Fruit fly (Drosophila melanogaster) S2 (cell line): ENCODE measurements around the gene CG33061.

Experiments
- CG8478 ChIP-seq: fragments of >200 bp; optimal IDR thresholded peaks from 2 replicates; lab custom pipeline; 2018
- CTCF ChIP-seq, 2 experiments: fragments of >200 bp; optimal IDR thresholded peaks; 2 replicates each; lab custom pipeline; 2018

DNA sequence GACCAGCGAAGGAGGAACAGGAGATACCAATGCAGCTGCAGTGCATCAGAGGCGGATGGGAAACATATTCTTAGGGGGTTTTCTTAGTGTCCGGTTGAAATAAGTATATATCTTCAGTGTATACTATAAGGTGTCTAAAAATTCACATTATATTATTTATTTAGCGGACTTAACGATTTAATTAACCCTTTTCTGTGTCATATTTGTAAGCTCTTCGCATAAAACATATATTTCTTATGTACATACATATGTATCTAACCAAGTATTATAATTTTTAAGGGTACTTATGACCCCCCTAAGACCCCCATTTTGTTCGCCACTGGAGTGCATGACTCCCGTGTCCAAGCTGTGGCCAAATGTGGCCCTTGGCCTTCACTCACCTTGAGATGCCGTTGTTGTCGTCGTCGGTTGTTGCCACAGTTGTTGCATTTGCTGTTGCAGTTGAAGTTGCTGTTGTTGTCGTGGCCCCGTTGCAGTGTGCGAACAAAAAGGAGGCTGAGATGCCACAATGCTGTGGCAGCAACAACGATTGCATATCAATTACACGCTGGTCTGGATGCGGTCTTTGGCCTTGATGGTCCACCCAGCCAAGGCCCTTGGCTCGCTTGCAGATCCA is 31.7 kb downstream of the CG33061 start:
- TF ChIP-seq CG8478 (no peak), CTCF (optimal IDR thresholded peaks at IDR 0.05; lab: Kevin White, UChicago) (no peak)
